Worm (Caenorhabditis elegans): ENCODE results near the gene fbxa-170.
A peak's percentile ranks its signal among the peaks of the same experiment; 100 is the strongest.

Gene fbxa-170

ce11 chrX:1655207-1655606 is 22.7 kb downstream of the fbxa-170 start, which contains the start of gene tbx-32 (continued):
- TF ChIP-seq lir-1 (GFP tag; conservative IDR thresholded peaks at IDR 0.05) (no peak), F37B4.10 (GFP tag; IDR thresholded peaks at IDR 0.05) (no peak), F57A8.1 (GFP tag; optimal IDR thresholded peaks at IDR 0.05) (no peak), hmg-1.2 (GFP tag; IDR thresholded peaks at IDR 0.05) (no peak), Y79H2A.3 (GFP tag; conservative IDR thresholded peaks at IDR 0.05) (no peak), fkh-3 (tag; optimal IDR thresholded peaks at IDR 0.05) (no peak), sdz-38 (tag; optimal IDR thresholded peaks at IDR 0.05) (no peak)

DNA sequence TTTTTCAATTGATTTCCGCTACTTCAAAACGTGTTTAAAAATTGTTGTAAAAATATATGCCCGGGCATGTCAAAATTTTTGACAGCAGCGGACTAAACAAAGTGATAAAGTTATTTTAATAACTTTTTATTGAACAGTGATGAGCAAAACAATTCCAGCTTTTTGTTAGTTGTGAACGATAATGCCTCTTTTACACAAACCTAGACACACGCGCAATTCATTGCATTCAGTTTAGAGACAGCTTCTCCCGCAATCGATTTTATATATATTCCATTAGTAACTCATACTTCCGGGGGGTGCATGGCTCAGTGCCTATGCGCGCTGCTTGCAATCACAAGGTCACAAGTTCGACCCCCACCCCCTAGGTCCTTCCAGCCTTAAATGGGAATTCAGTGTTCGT is 23.8 kb downstream of the fbxa-170 start, which contains the start of gene ZK380.6:
Gene ZK380.6, plus strand, starts transcription at position 301 of the 400 bp plus-strand sequence.
- no peak for TF ChIP-seq lin-26 (GFP tag; IDR thresholded peaks at IDR 0.05)
- no peak for TF ChIP-seq efl-1 (GFP tag; optimal IDR thresholded peaks at IDR 0.05)
- no peak for TF ChIP-seq madf-10 (tag; optimal IDR thresholded peaks at IDR 0.05)
- peak; percentile 35 for TF ChIP-seq rpc-1 (optimal IDR thresholded peaks at IDR 0.05)
- TF ChIP-seq rpc-1 (tag; optimal IDR thresholded peaks at IDR 0.05) = peak; percentile 67
- TF ChIP-seq cebp-1 (GFP tag; IDR thresholded peaks at IDR 0.05) = no peak
- TF ChIP-seq cebp-1 (tag; optimal IDR thresholded peaks at IDR 0.05) = no peak
- no peak for TF ChIP-seq Y79H2A.3 (GFP tag; conservative IDR thresholded peaks at IDR 0.05)
- TF ChIP-seq hlh-26 (GFP tag; conservative IDR thresholded peaks at IDR 0.05) = no peak
- TF ChIP-seq B0261.1 (tag; optimal IDR thresholded peaks at IDR 0.05) = peak; percentile 25
- TF ChIP-seq dpff-1 (tag; optimal IDR thresholded peaks at IDR 0.05) = no peak
- TF ChIP-seq Y95B8A.8 (GFP tag; IDR thresholded peaks at IDR 0.05) = no peak
- TF ChIP-seq C17E4.6 (GFP tag; IDR thresholded peaks at IDR 0.05) = no peak
- no peak for TF ChIP-seq F23B12.7 (tag; optimal IDR thresholded peaks at IDR 0.05; ENCODE audit: insufficient read depth)
- TF ChIP-seq lin-35 (GFP tag; optimal IDR thresholded peaks at IDR 0.05) = no peak

DNA sequence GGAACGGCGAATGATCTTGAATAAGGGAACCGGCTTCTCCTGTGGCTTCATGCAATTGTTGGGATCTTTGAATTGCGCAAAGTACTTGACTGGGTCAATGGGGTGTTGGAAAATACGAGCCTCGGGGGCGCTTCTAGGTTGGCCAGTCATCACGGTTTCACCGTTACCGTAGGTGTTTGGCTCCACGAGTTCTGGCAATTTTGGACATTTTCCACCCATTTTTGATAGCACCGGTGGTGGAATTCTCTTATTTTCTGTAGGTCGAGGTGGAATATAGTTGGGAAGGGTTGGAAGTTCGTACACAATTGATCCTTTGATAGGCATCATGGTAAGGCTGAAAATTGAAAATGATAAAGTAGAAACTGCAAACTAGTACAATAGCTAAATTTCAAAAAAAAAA is 26.3 kb downstream of the fbxa-170 start, which contains the start of gene ZK380.4:
Gene ZK380.4, minus strand, starts transcription at position 327 of the 400 bp plus-strand sequence.
- no peak for TF ChIP-seq die-1 (tag; optimal IDR thresholded peaks at IDR 0.05)
- TF ChIP-seq ZK185.1 (tag; optimal IDR thresholded peaks at IDR 0.05; ENCODE audit: poor library complexity, severe bottlenecking) = no peak
- no peak for TF ChIP-seq mel-28 (tag; optimal IDR thresholded peaks at IDR 0.05; ENCODE audit: borderline replicate concordance)
- TF ChIP-seq Y95B8A.8 (GFP tag; IDR thresholded peaks at IDR 0.05) = no peak
- no peak for TF ChIP-seq ccch-3 (GFP tag; optimal IDR thresholded peaks at IDR 0.05)
- no peak for TF ChIP-seq egl-44 (GFP tag; IDR thresholded peaks at IDR 0.05)
- TF ChIP-seq attf-6 (GFP tag; IDR thresholded peaks at IDR 0.05) = no peak
- TF ChIP-seq somi-1 (GFP tag; optimal IDR thresholded peaks at IDR 0.05) = no peak
- TF ChIP-seq hmg-1.2 (GFP tag; IDR thresholded peaks at IDR 0.05) = no peak
- no peak for TF ChIP-seq F52B5.7 (tag; optimal IDR thresholded peaks at IDR 0.05)
- TF ChIP-seq ztf-18 (tag; optimal IDR thresholded peaks at IDR 0.05) = no peak
- TF ChIP-seq pbrm-1 (GFP tag; IDR thresholded peaks at IDR 0.05) = no peak
- TF ChIP-seq hrde-1 (tag; optimal IDR thresholded peaks at IDR 0.05; ENCODE audit: borderline replicate concordance) = no peak
- no peak for TF ChIP-seq B0336.3 (GFP tag; IDR thresholded peaks at IDR 0.05)
- no peak for TF ChIP-seq repo-1 (tag; optimal IDR thresholded peaks at IDR 0.05)

- TF ChIP-seq attf-6 (GFP tag; IDR thresholded peaks at IDR 0.05) (no peak), lsl-1 (GFP tag; optimal IDR thresholded peaks at IDR 0.05) (peak; percentile 18), hlh-26 (GFP tag; conservative IDR thresholded peaks at IDR 0.05) (no peak), bed-1 (GFP tag; IDR thresholded peaks at IDR 0.05) (no peak), somi-1 (GFP tag; optimal IDR thresholded peaks at IDR 0.05) (peak; percentile 2), pbrm-1 (GFP tag; IDR thresholded peaks at IDR 0.05) (no peak), tbp1 (GFP tag; optimal IDR thresholded peaks at IDR 0.05) (peak; percentile 54), B0261.1 (tag; optimal IDR thresholded peaks at IDR 0.05) (peak; percentile 46), Y79H2A.3 (GFP tag; conservative IDR thresholded peaks at IDR 0.05) (no peak), rcor-1 (GFP tag; IDR thresholded peaks at IDR 0.05) (no peak), snpc-1.1 (tag; optimal IDR thresholded peaks at IDR 0.05; ENCODE audit: insufficient read depth) (peak; percentile 34), mes-4 (tag; optimal IDR thresholded peaks at IDR 0.05) (no peak), lin-35 (GFP tag; optimal IDR thresholded peaks at IDR 0.05) (peak in 1 of 3 experiments; percentile 35), snpc-1.3 (tag; optimal IDR thresholded peaks at IDR 0.05; ENCODE audit: insufficient read depth) (peak; percentile 66), him-1 (tag; optimal IDR thresholded peaks at IDR 0.05) (peak; percentile 91), F33H1.4 (GFP tag; IDR thresholded peaks at IDR 0.05) (no peak)
Measured at ce11 chrX:1643442-1644096, 34.4 kb downstream of the fbxa-170 start.
